Fruit fly (Drosophila melanogaster) whole organism, embryonic: Measurements from ENCODE around the gene Rbp.

Experiments used
- B-H2 ChIP-seq: fragments of 200-800 bp; sonication (Bioruptor generic); optimal IDR thresholded peaks from 2 replicates; lab custom pipeline; 2018; ENCODE audit warnings: missing biosample characterization, mild to moderate bottlenecking, missing genetic modification characterization
- BtbVII ChIP-seq: fragments of 200-800 bp; sonication (Bioruptor generic); optimal IDR thresholded peaks from 3 replicates; lab custom pipeline; 2017; ENCODE audit warnings: missing biosample characterization, mild to moderate bottlenecking, missing genetic modification characterization
- CG10147 ChIP-seq: fragments of 200-800 bp; sonication (Bioruptor generic); optimal IDR thresholded peaks from 2 replicates; lab custom pipeline; 2019; ENCODE audit warnings: missing biosample characterization, mild to moderate bottlenecking, missing genetic modification characterization, moderate library complexity
- CG10462 ChIP-seq: fragments of 200-800 bp; sonication (Bioruptor generic); optimal IDR thresholded peaks from 2 replicates; lab custom pipeline; 2016; ENCODE audit warnings: missing biosample characterization, missing genetic modification characterization
- CG11247 ChIP-seq: fragments of 200-800 bp; sonication (Bioruptor generic); IDR thresholded peaks from 2 replicates; pipeline ENCODE4 v1.3.6; 2022; ENCODE audit warnings: missing biosample characterization, missing genetic modification characterization
- CG12299 ChIP-seq: fragments of 200-800 bp; sonication (Bioruptor generic); optimal IDR thresholded peaks from 2 replicates; lab custom pipeline; 2018; ENCODE audit warnings: missing biosample characterization, mild to moderate bottlenecking, missing genetic modification characterization
- CG13424 ChIP-seq: fragments of 200-800 bp; sonication (Bioruptor generic); optimal IDR thresholded peaks from 2 replicates; lab custom pipeline; 2019; ENCODE audit warnings: missing biosample characterization, mild to moderate bottlenecking, missing genetic modification characterization, moderate library complexity
- CG14014 ChIP-seq: fragments of 200-800 bp; sonication (Bioruptor generic); IDR thresholded peaks from 2 replicates; pipeline ENCODE4 v1.3.6; 2022; ENCODE audit warnings: missing biosample characterization, missing genetic modification characterization
- CG1529 ChIP-seq: fragments of 200-800 bp; sonication (Bioruptor generic); optimal IDR thresholded peaks from 3 replicates; lab custom pipeline; 2018; ENCODE audit warnings: missing biosample characterization, missing genetic modification characterization
- CG17829 ChIP-seq: fragments of 200-800 bp; optimal IDR thresholded peaks from 2 replicates; lab custom pipeline; 2019; ENCODE audit warnings: missing biosample characterization, mild to moderate bottlenecking, missing genetic modification characterization, moderate library complexity
- CG2116 ChIP-seq: fragments of 200-800 bp; sonication (Bioruptor generic); optimal IDR thresholded peaks from 3 replicates; lab custom pipeline; 2018; ENCODE audit warnings: missing biosample characterization, mild to moderate bottlenecking, missing genetic modification characterization
- CG2678 ChIP-seq: fragments of 200-800 bp; sonication (Bioruptor generic); optimal IDR thresholded peaks from 3 replicates; lab custom pipeline; 2019; ENCODE audit warnings: missing biosample characterization, mild to moderate bottlenecking, missing genetic modification characterization, moderate library complexity
- CG30431 ChIP-seq: fragments of 200-800 bp; sonication (Bioruptor generic); optimal IDR thresholded peaks from 2 replicates; lab custom pipeline; 2017; ENCODE audit warnings: missing biosample characterization, missing genetic modification characterization
- CG3163 ChIP-seq: fragments of 200-800 bp; sonication (Bioruptor generic); optimal IDR thresholded peaks from 3 replicates; lab custom pipeline; 2016; ENCODE audit warnings: missing biosample characterization, missing genetic modification characterization
- CG33557 ChIP-seq: fragments of 200-800 bp; sonication (Bioruptor generic); optimal IDR thresholded peaks from 2 replicates; lab custom pipeline; 2019; ENCODE audit warnings: missing biosample characterization, mild to moderate bottlenecking, missing genetic modification characterization, moderate library complexity
- CG34224 ChIP-seq: fragments of 200-800 bp; sonication (Bioruptor generic); IDR thresholded peaks from 3 replicates; pipeline ENCODE4 v1.3.6; 2022; ENCODE audit warnings: missing biosample characterization, missing genetic modification characterization; ENCODE audit not compliant: partially characterized antibody
- CG4820 ChIP-seq: fragments of 200-800 bp; sonication (Bioruptor generic); optimal IDR thresholded peaks from 3 replicates; lab custom pipeline; 2016; ENCODE audit warnings: missing biosample characterization, missing genetic modification characterization
- CG6683 ChIP-seq: fragments of 200-800 bp; sonication (Bioruptor generic); optimal IDR thresholded peaks from 2 replicates; lab custom pipeline; 2017; ENCODE audit warnings: missing biosample characterization, mild to moderate bottlenecking, missing genetic modification characterization, missing genetic modification reagents
- CG7357 ChIP-seq: fragments of 200-800 bp; sonication (Bioruptor generic); IDR thresholded peaks from 3 replicates; pipeline ENCODE4 v1.3.6; 2022; ENCODE audit warnings: missing biosample characterization, missing genetic modification characterization
- CG7556 ChIP-seq: fragments of 200-800 bp; sonication (Bioruptor generic); optimal IDR thresholded peaks from 2 replicates; lab custom pipeline; 2017; ENCODE audit warnings: missing biosample characterization, mild to moderate bottlenecking, missing genetic modification characterization
- CG7963 ChIP-seq: fragments of 200-800 bp; sonication (Bioruptor generic); IDR thresholded peaks from 3 replicates; pipeline ENCODE4 v1.3.6; 2022; ENCODE audit warnings: missing biosample characterization, missing genetic modification characterization; ENCODE audit not compliant: partially characterized antibody
- CG8478 ChIP-seq: fragments of >200 bp; optimal IDR thresholded peaks from 2 replicates; lab custom pipeline; 2018
- CG9932 ChIP-seq: fragments of 200-800 bp; sonication (Bioruptor generic); IDR thresholded peaks from 2 replicates; pipeline ENCODE4 v1.3.6; 2022; ENCODE audit warnings: missing biosample characterization, missing genetic modification characterization
- CoRest ChIP-seq: fragments of 200-800 bp; sonication (Bioruptor generic); optimal IDR thresholded peaks from 3 replicates; lab custom pipeline; 2018; ENCODE audit warnings: missing biosample characterization, mild to moderate bottlenecking, missing genetic modification characterization, moderate library complexity
- Dad ChIP-seq: fragments of 200-800 bp; sonication (Bioruptor generic); optimal IDR thresholded peaks from 3 replicates; lab custom pipeline; 2016; ENCODE audit warnings: missing biosample characterization, missing genetic modification characterization
- Hr78 ChIP-seq, 2 experiments: fragments of 200-800 bp in 1 of 2; fragments of >200 bp in 1 of 2; sonication (Bioruptor generic) in 1 of 2; optimal IDR thresholded peaks; 2 replicates each; lab custom pipeline; 2017 to 2019; ENCODE audit warnings: missing biosample characterization in 2 of 2, missing genetic modification characterization in 2 of 2, mild to moderate bottlenecking in 1 of 2, moderate library complexity in 1 of 2
- Lhr ChIP-seq: fragments of 200-800 bp; sonication (Bioruptor generic); optimal IDR thresholded peaks from 3 replicates; lab custom pipeline; 2017; ENCODE audit warnings: mild to moderate bottlenecking, missing biosample characterization, missing genetic modification reagents, missing genetic modification characterization
- Med ChIP-seq: fragments of 200-800 bp; sonication (Bioruptor generic); peaks from one replicate; lab custom pipeline; 2016; ENCODE audit warnings: missing biosample characterization, missing genetic modification characterization, mild to moderate bottlenecking, inconsistent platforms, moderate library complexity
- Meics ChIP-seq: fragments of 200-800 bp; sonication (Bioruptor generic); optimal IDR thresholded peaks from 2 replicates; lab custom pipeline; 2017; ENCODE audit warnings: missing biosample characterization, mild to moderate bottlenecking, missing genetic modification characterization
- Neu2 ChIP-seq: fragments of 200-800 bp; sonication (Bioruptor generic); optimal IDR thresholded peaks from 3 replicates; lab custom pipeline; 2016; ENCODE audit warnings: missing biosample characterization, missing genetic modification characterization, borderline replicate concordance
- Side ChIP-seq: fragments of 200-800 bp; sonication (Bioruptor generic); optimal IDR thresholded peaks from 2 replicates; lab custom pipeline; 2016; ENCODE audit warnings: missing biosample characterization, missing genetic modification characterization
- Spps ChIP-seq: fragments of 200-800 bp; sonication (Bioruptor generic); optimal IDR thresholded peaks from 2 replicates; lab custom pipeline; 2018; ENCODE audit warnings: missing biosample characterization, mild to moderate bottlenecking, missing genetic modification characterization
- Xrp1 ChIP-seq: fragments of 200-800 bp; sonication (Bioruptor generic); IDR thresholded peaks from 2 replicates; pipeline ENCODE4 v1.3.6; 2022; ENCODE audit warnings: missing biosample characterization, missing genetic modification characterization
- abd-A ChIP-seq: fragments of 200-800 bp; sonication (Bioruptor generic); optimal IDR thresholded peaks from 3 replicates; lab custom pipeline; 2019; ENCODE audit warnings: missing biosample characterization, mild to moderate bottlenecking, missing genetic modification characterization, moderate library complexity
- bbx ChIP-seq: fragments of 200-800 bp; sonication (Bioruptor generic); IDR thresholded peaks from 2 replicates; pipeline ENCODE4 v1.3.6; 2022; ENCODE audit warnings: missing biosample characterization, missing genetic modification characterization; ENCODE audit not compliant: partially characterized antibody
- crp ChIP-seq, 2 experiments: fragments of 200-800 bp; sonication (Bioruptor generic); optimal IDR thresholded peaks; 2 replicates in 1 of 2; 3 replicates in 1 of 2; lab custom pipeline; 2017; ENCODE audit warnings: missing biosample characterization in 2 of 2, missing genetic modification characterization in 2 of 2, mild to moderate bottlenecking in 1 of 2, moderate library complexity in 1 of 2
- dimm ChIP-seq: fragments of 200-800 bp; sonication (Bioruptor generic); IDR thresholded peaks from 2 replicates; pipeline ENCODE4 v1.3.6; 2022; ENCODE audit warnings: missing biosample characterization, missing genetic modification characterization
- grn ChIP-seq: fragments of 200-800 bp; sonication (Bioruptor generic); optimal IDR thresholded peaks from 3 replicates; lab custom pipeline; 2017; ENCODE audit warnings: missing biosample characterization, missing genetic modification characterization
- gsb-n ChIP-seq: fragments of 200-800 bp; sonication (Bioruptor generic); optimal IDR thresholded peaks from 3 replicates; lab custom pipeline; 2018; ENCODE audit warnings: missing biosample characterization, mild to moderate bottlenecking, missing genetic modification characterization
- hbn ChIP-seq: fragments of 200-800 bp; sonication (Bioruptor generic); IDR thresholded peaks from 2 replicates; pipeline ENCODE4 v1.3.6; 2022; ENCODE audit warnings: missing biosample characterization, missing genetic modification characterization; ENCODE audit not compliant: partially characterized antibody
- her ChIP-seq: fragments of 200-800 bp; sonication (Bioruptor generic); optimal IDR thresholded peaks from 2 replicates; lab custom pipeline; 2016; ENCODE audit warnings: missing biosample characterization, missing genetic modification characterization
- lmd ChIP-seq: fragments of 200-800 bp; sonication (Bioruptor generic); IDR thresholded peaks from 2 replicates; pipeline ENCODE4 v1.3.6; 2022; ENCODE audit warnings: missing biosample characterization, missing genetic modification characterization
- mam ChIP-seq: fragments of 200-800 bp; sonication (Bioruptor generic); optimal IDR thresholded peaks from 3 replicates; lab custom pipeline; 2016; ENCODE audit warnings: missing biosample characterization, missing genetic modification characterization
- pfk ChIP-seq: fragments of 200-800 bp; sonication (Bioruptor generic); optimal IDR thresholded peaks from 2 replicates; lab custom pipeline; 2018; ENCODE audit warnings: missing biosample characterization, mild to moderate bottlenecking, missing genetic modification characterization, moderate library complexity
- sisA ChIP-seq: fragments of 200-800 bp; sonication (Bioruptor generic); IDR thresholded peaks from 2 replicates; pipeline ENCODE4 v1.3.6; 2022; ENCODE audit warnings: missing biosample characterization, missing genetic modification characterization
- tll ChIP-seq, 2 experiments: fragments of 200-800 bp in 1 of 2; fragments of >200 bp in 1 of 2; sonication (Bioruptor generic) in 1 of 2; optimal IDR thresholded peaks; 2 replicates each; lab custom pipeline; 2017 to 2019; ENCODE audit warnings: missing biosample characterization in 2 of 2, missing genetic modification characterization in 2 of 2, mild to moderate bottlenecking in 1 of 2, moderate library complexity in 1 of 2
- ttk ChIP-seq: fragments of 200-800 bp; sonication (Bioruptor generic); IDR thresholded peaks from 2 replicates; pipeline ENCODE4 v2.1.2; 2022; ENCODE audit warnings: missing biosample characterization, missing genetic modification characterization
- zen ChIP-seq: fragments of 200-800 bp; sonication (Bioruptor generic); optimal IDR thresholded peaks from 3 replicates; lab custom pipeline; 2018; ENCODE audit warnings: missing biosample characterization, mild to moderate bottlenecking, missing genetic modification characterization, moderate library complexity
- zf30C ChIP-seq: fragments of 200-800 bp; sonication (Bioruptor generic); optimal IDR thresholded peaks from 3 replicates; lab custom pipeline; 2018; ENCODE audit warnings: missing biosample characterization, mild to moderate bottlenecking, missing genetic modification characterization
- zfh2 ChIP-seq: fragments of 200-800 bp; sonication (Bioruptor generic); optimal IDR thresholded peaks from 2 replicates; lab custom pipeline; 2016; ENCODE audit warnings: missing biosample characterization, missing genetic modification characterization

The Rbp gene

DNA sequence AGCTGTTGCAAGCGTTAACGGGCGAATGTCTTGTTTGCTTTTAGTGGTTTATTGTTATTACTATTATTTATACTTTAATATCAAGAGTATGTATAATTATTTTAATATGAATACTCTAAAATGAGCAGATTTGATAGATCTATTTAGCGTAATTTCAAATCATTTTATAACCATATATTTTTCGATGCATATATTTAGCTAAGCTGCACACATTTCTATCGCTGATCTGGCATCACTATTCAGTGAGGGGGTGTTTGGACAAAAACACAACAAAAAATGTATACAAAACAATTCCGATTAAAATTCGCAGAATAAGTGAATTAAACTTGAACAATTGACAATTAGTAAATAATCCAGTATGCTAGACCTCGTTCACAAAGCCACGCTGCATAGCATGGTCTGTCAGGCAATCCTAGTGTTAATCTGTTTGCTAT is 23.4 kb upstream of the Rbp start, which contains the start of the genes Trs33 and Tmtc4 (continued):
- no peak for TF ChIP-seq her (GFP tag; lab: Kevin White, UChicago)
- no peak for TF ChIP-seq zfh2 (GFP tag; lab: Kevin White, UChicago)
- TF ChIP-seq dimm (GFP tag; lab: Robert Waterston, UW): no peak
- TF ChIP-seq sisA: no peak
- no peak for TF ChIP-seq grn
- TF ChIP-seq CG33557 (GFP tag; lab: Kevin White, UChicago): peak; percentile 34
- peak; percentile 76 for TF ChIP-seq Med (GFP tag; lab: Kevin White, UChicago)
- TF ChIP-seq Hr78 (GFP tag; optimal IDR thresholded peaks at IDR 0.05; lab: Kevin White, UChicago): no peak
- TF ChIP-seq zf30C: peak; percentile 35
- TF ChIP-seq gsb-n (tag; lab: Kevin White, UChicago): peak; percentile 58
- TF ChIP-seq CG7963 (GFP tag; lab: Robert Waterston, UW): no peak
- peak; percentile 50; the same call in 1 of the 2 replicates for TF ChIP-seq CG9932 (GFP tag; lab: Robert Waterston, UW)
- TF ChIP-seq CG17829: peak; percentile 65
- TF ChIP-seq BtbVII (GFP tag; lab: Kevin White, UChicago): peak; percentile 7
- no peak for TF ChIP-seq ttk (GFP tag; lab: Robert Waterston, UW)
- TF ChIP-seq B-H2 (GFP tag; lab: Kevin White, UChicago): peak; percentile 61
- TF ChIP-seq CG2116 (GFP tag; lab: Kevin White, UChicago): peak; percentile 59
- TF ChIP-seq CG34224 (GFP tag; lab: Robert Waterston, UW): no peak
- peak; percentile 9 for TF ChIP-seq CG6683
- peak; percentile 64 for TF ChIP-seq CG2678 (tag; lab: Kevin White, UChicago)
- TF ChIP-seq abd-A (tag; lab: Kevin White, UChicago): no peak
- TF ChIP-seq mam: no peak
- peak; percentile 31 for TF ChIP-seq CG10147 (GFP tag; lab: Kevin White, UChicago)
- peak; percentile 8 for TF ChIP-seq CG12299 (tag; lab: Kevin White, UChicago)
- TF ChIP-seq Neu2 (GFP tag; lab: Kevin White, UChicago): no peak
- TF ChIP-seq CG14014 (GFP tag; lab: Robert Waterston, UW): no peak
- TF ChIP-seq Dad (GFP tag; lab: Kevin White, UChicago): no peak
- no peak for TF ChIP-seq CG1529 (GFP tag; lab: Kevin White, UChicago)
- TF ChIP-seq CoRest (tag; lab: Kevin White, UChicago): peak; percentile 51
- TF ChIP-seq CG13424 (tag; lab: Kevin White, UChicago): peak; percentile 67
- no peak for TF ChIP-seq CG8478 (lab: Kevin White, UChicago)
- TF ChIP-seq Meics: peak; percentile 34
- TF ChIP-seq hbn (GFP tag; lab: Robert Waterston, UW): no peak; the same call in 1 of the 2 replicates
- no peak for TF ChIP-seq CG4820 (GFP tag; lab: Kevin White, UChicago)
- TF ChIP-seq Side (GFP tag; lab: Kevin White, UChicago): no peak
- TF ChIP-seq zen (tag; lab: Kevin White, UChicago): no peak
- TF ChIP-seq lmd (GFP tag; lab: Robert Waterston, UW): no peak
- no peak for TF ChIP-seq CG7357 (GFP tag; lab: Robert Waterston, UW)
- TF ChIP-seq CG30431: no peak
- TF ChIP-seq bbx (GFP tag; lab: Robert Waterston, UW): peak; percentile 16; the same call in 1 of the 2 replicates
- peak in 1 of 2 experiments; percentile 89 for TF ChIP-seq crp (GFP tag; optimal IDR thresholded peaks at IDR 0.05; lab: Kevin White, UChicago)
- TF ChIP-seq CG10462 (GFP tag; lab: Kevin White, UChicago): no peak
- TF ChIP-seq CG7556 (GFP tag; lab: Kevin White, UChicago): peak; percentile 34
- TF ChIP-seq Xrp1 (GFP tag; lab: Robert Waterston, UW): no peak
- TF ChIP-seq CG11247 (GFP tag; lab: Robert Waterston, UW): peak; percentile 31; the same call in 1 of the 2 replicates
- TF ChIP-seq CG3163: no peak
- TF ChIP-seq tll (GFP tag; optimal IDR thresholded peaks at IDR 0.05; lab: Kevin White, UChicago): no peak
- no peak for TF ChIP-seq Lhr
- no peak for TF ChIP-seq pfk
- no peak for TF ChIP-seq Spps (tag; lab: Kevin White, UChicago)
